Fruit fly (Drosophila melanogaster) whole organism, pupa: ENCODE results near the gene ATP6AP2.
A peak's percentile ranks its signal among the peaks of the same experiment; 100 is the strongest.

Source experiments
- CG10348 ChIP-seq: fragments of 200-800 bp; sonication (Bioruptor generic); IDR thresholded peaks from 2 replicates; pipeline ENCODE4 v1.3.6; 2022; ENCODE audit warnings: missing biosample characterization, missing genetic modification characterization
- CG12605 ChIP-seq: fragments of 200-800 bp; sonication (Bioruptor generic); IDR thresholded peaks from 2 replicates; pipeline ENCODE4 v1.3.6; 2022; ENCODE audit warnings: missing biosample characterization, missing genetic modification characterization
- CG13204 ChIP-seq: fragments of 200-800 bp; sonication (Bioruptor generic); optimal IDR thresholded peaks from 2 replicates; lab custom pipeline; 2018; ENCODE audit warnings: missing biosample characterization, mild to moderate bottlenecking, missing genetic modification characterization, moderate library complexity
- CG14655 ChIP-seq: fragments of 200-800 bp; sonication (Bioruptor generic); optimal IDR thresholded peaks from 3 replicates; lab custom pipeline; 2017; ENCODE audit warnings: mild to moderate bottlenecking, missing biosample characterization, missing genetic modification reagents, missing genetic modification characterization
- CG15710 ChIP-seq: fragments of 200-800 bp; sonication (Bioruptor generic); optimal IDR thresholded peaks from 2 replicates; lab custom pipeline; 2018; ENCODE audit warnings: missing biosample characterization, mild to moderate bottlenecking, missing genetic modification characterization, moderate library complexity
- CG17806 ChIP-seq: fragments of 200-800 bp; sonication (Bioruptor generic); optimal IDR thresholded peaks from 2 replicates; lab custom pipeline; 2018; ENCODE audit warnings: missing biosample characterization, mild to moderate bottlenecking, missing genetic modification characterization, moderate library complexity
- CG34367 ChIP-seq: fragments of 200-800 bp; sonication (Bioruptor generic); optimal IDR thresholded peaks from 2 replicates; lab custom pipeline; 2018; ENCODE audit warnings: missing biosample characterization, mild to moderate bottlenecking, missing genetic modification characterization
- CG8159 ChIP-seq: fragments of 200-800 bp; sonication (Bioruptor generic); optimal IDR thresholded peaks from 3 replicates; lab custom pipeline; 2018; ENCODE audit warnings: missing biosample characterization, mild to moderate bottlenecking, missing genetic modification characterization, moderate library complexity
- CG9948 ChIP-seq: fragments of 200-800 bp; sonication (Bioruptor generic); optimal IDR thresholded peaks from 2 replicates; lab custom pipeline; 2018; ENCODE audit warnings: missing biosample characterization, mild to moderate bottlenecking, missing genetic modification characterization, moderate library complexity
- D1 ChIP-seq: fragments of 200-800 bp; sonication (Bioruptor generic); optimal IDR thresholded peaks from 2 replicates; lab custom pipeline; 2018; ENCODE audit warnings: missing biosample characterization, mild to moderate bottlenecking, missing genetic modification characterization, moderate library complexity
- EcR ChIP-seq: fragments of 200-800 bp; sonication (Bioruptor generic); optimal IDR thresholded peaks from 3 replicates; lab custom pipeline; 2019; ENCODE audit warnings: missing biosample characterization, missing genetic modification characterization, mild to moderate bottlenecking, moderate library complexity, missing genetic modification reagents
- Pif1A ChIP-seq: fragments of 200-800 bp; sonication (Bioruptor generic); optimal IDR thresholded peaks from 3 replicates; lab custom pipeline; 2016; ENCODE audit warnings: missing biosample characterization, missing genetic modification characterization
- rn ChIP-seq: fragments of 200-800 bp; sonication (Bioruptor generic); IDR thresholded peaks from 2 replicates; pipeline ENCODE4 v1.3.6; 2022; ENCODE audit warnings: missing biosample characterization, missing genetic modification characterization

DNA sequence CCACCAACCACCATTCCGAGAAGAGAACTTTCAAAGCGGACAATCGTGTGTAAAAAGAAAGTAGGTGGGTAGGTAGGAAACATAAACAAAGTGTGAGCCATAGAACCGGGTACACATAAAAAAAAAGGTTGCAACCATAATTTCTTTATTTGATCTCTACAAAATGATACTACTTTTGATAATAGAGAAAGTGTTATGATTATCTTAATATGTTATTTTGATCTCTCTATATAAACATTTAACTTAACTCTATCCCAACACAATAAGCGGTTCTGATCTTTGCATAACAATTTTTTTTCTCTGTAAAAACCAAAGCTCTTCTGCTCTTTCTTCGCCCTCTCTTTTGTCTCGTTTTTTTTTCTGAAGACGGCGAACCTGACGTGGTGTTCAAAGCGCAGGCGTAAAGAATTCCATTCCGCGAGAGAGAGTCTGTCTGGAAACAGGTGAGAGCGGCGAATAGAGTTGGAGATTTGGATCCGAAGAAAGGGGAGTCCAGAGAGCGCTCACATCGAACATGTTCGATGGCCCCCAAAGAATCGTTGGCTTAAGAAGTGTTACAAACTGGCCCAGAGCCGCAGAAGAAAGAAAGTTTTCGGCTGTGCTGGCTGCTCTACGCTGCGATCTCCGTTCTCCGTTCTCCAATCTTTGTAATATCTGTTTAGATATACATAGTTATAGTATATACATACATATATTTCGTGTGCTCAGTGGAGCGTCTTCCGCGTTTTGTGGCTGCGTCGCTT lies 13.4 kb upstream of the ATP6AP2 start:
- TF ChIP-seq D1 (tag; lab: Kevin White, UChicago) (peak; percentile 94), CG8159 (peak; percentile 80), CG34367 (tag; lab: Kevin White, UChicago) (peak; percentile 67), EcR (peak; percentile 36), CG10348 (GFP tag; lab: Robert Waterston, UW) (no peak), Pif1A (GFP tag; lab: Kevin White, UChicago) (peak; percentile 87), CG14655 (GFP tag; lab: Kevin White, UChicago) (peak; percentile 90), CG9948 (peak; percentile 72), CG13204 (GFP tag; lab: Kevin White, UChicago) (peak; percentile 29), CG17806 (tag; lab: Kevin White, UChicago) (peak; percentile 81), CG12605 (GFP tag; lab: Robert Waterston, UW) (peak; percentile 81), rn (GFP tag; lab: Robert Waterston, UW) (no peak), CG15710 (tag; lab: Kevin White, UChicago) (peak; percentile 71)
